Worm (Caenorhabditis elegans): Measurements from ENCODE around the gene F21H7.3.

DNA sequence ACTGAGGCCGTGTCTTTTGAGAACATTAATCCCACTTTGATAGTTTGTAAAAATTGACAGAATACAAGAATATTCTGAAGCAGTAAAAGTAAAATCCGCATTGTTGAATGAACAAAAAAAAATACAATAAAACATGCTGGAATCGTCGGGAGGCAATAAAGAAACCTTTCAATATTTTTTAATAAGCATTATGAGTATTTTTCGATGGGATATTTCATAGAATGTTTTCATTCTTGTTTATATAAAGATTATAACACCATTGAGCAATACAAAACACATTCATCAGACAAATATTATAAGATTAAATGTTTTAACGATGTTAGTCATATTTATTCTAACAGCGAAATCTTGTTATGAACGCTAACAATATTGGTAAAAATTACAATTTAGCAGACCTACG lies 18.7 kb upstream of the F21H7.3 start, which contains the start of gene gcy-20:
- TF ChIP-seq T22C8.4 (GFP tag; IDR thresholded peaks at IDR 0.05) (no peak), cog-1 (tag; optimal IDR thresholded peaks at IDR 0.05) (no peak), ztf-29 (GFP tag; IDR thresholded peaks at IDR 0.05) (no peak), ref-1 (GFP tag; conservative IDR thresholded peaks at IDR 0.05) (no peak)
